Fruit fly (Drosophila melanogaster): ENCODE results near the gene ND-20L.

The ND-20L gene

dm6 chr3R:29519332-29519731 lies 3.8 kb downstream of the ND-20L start (continued):
- peak; percentile 69 for TF ChIP-seq gem (tag; optimal IDR thresholded peaks at IDR 0.05)
- no peak for TF ChIP-seq oc (tag; optimal IDR thresholded peaks at IDR 0.05)
- TF ChIP-seq CG8944 (GFP tag; optimal IDR thresholded peaks at IDR 0.05), result no peak
- no peak for TF ChIP-seq CG6813 (GFP tag; optimal IDR thresholded peaks at IDR 0.05)
- no peak for TF ChIP-seq Opbp (GFP tag; IDR thresholded peaks at IDR 0.05; ENCODE audit: partially characterized antibody)
- TF ChIP-seq Lhr (GFP tag; optimal IDR thresholded peaks at IDR 0.05), result no peak
- no peak for TF ChIP-seq CG12744 (GFP tag; optimal IDR thresholded peaks at IDR 0.05)
- TF ChIP-seq zf30C (GFP tag; optimal IDR thresholded peaks at IDR 0.05), result no peak
- peak; percentile 33 for TF ChIP-seq CG14710 (tag; optimal IDR thresholded peaks at IDR 0.05)
- TF ChIP-seq dmrt11E (tag; optimal IDR thresholded peaks at IDR 0.05), result peak; percentile 75
- TF ChIP-seq CG7271 (tag; optimal IDR thresholded peaks at IDR 0.05), result peak; percentile 29
- TF ChIP-seq CoRest (tag; optimal IDR thresholded peaks at IDR 0.05), result peak; percentile 20
- no peak for TF ChIP-seq CG8765 (GFP tag; IDR thresholded peaks at IDR 0.05)
- peak; percentile 53 for TF ChIP-seq Med (GFP tag)
- no peak for TF ChIP-seq CG10431 (GFP tag; optimal IDR thresholded peaks at IDR 0.05)
- no peak for TF ChIP-seq Fer2 (tag; optimal IDR thresholded peaks at IDR 0.05)
- peak; percentile 16 for TF ChIP-seq CG2875 (GFP tag; optimal IDR thresholded peaks at IDR 0.05)
- TF ChIP-seq Elba2 (GFP tag; optimal IDR thresholded peaks at IDR 0.05), result no peak
- peak; percentile 35 for TF ChIP-seq CG9727 (GFP tag; optimal IDR thresholded peaks at IDR 0.05)
- TF ChIP-seq CG17359 (tag; optimal IDR thresholded peaks at IDR 0.05), result peak; percentile 40
- TF ChIP-seq sob (GFP tag; IDR thresholded peaks at IDR 0.05), result no peak
- TF ChIP-seq jumu (GFP tag; optimal IDR thresholded peaks at IDR 0.05), result no peak
- TF ChIP-seq pum (GFP tag; optimal IDR thresholded peaks at IDR 0.05), result no peak
- no peak for TF ChIP-seq CG11398 (GFP tag; optimal IDR thresholded peaks at IDR 0.05)
- TF ChIP-seq twi (tag; optimal IDR thresholded peaks at IDR 0.05), result no peak
- TF ChIP-seq HmgZ (tag; optimal IDR thresholded peaks at IDR 0.05), result no peak
- TF ChIP-seq bsh (GFP tag; optimal IDR thresholded peaks at IDR 0.05), result peak; percentile 3 to 57
- TF ChIP-seq ind (GFP tag; optimal IDR thresholded peaks at IDR 0.05), result no peak
- no peak for TF ChIP-seq CG12236 (GFP tag; optimal IDR thresholded peaks at IDR 0.05)
- TF ChIP-seq Mes4 (GFP tag; optimal IDR thresholded peaks at IDR 0.05), result no peak
- no peak for TF ChIP-seq CG13894 (tag; optimal IDR thresholded peaks at IDR 0.05)
- no peak for TF ChIP-seq chn (GFP tag; optimal IDR thresholded peaks at IDR 0.05)
- TF ChIP-seq CG10267 (tag; optimal IDR thresholded peaks at IDR 0.05), result peak; percentile 17
- peak; percentile 54 for TF ChIP-seq unpg (GFP tag; optimal IDR thresholded peaks at IDR 0.05)
- TF ChIP-seq CG14667 (GFP tag; IDR thresholded peaks at IDR 0.05), result 0 out of 2 replicates have a peak, but pooled peaks have one; percentile 18
- TF ChIP-seq gt (GFP tag; IDR thresholded peaks at IDR 0.05), result 0 out of 2 replicates have a peak, but pooled peaks have one; percentile 17
- TF ChIP-seq exex (tag; optimal IDR thresholded peaks at IDR 0.05), result no peak
- TF ChIP-seq CG8388 (GFP tag; optimal IDR thresholded peaks at IDR 0.05), result peak; percentile 39
- TF ChIP-seq prd (optimal IDR thresholded peaks at IDR 0.05), result no peak
- TF ChIP-seq prd (GFP tag; IDR thresholded peaks at IDR 0.05), result peak; percentile 64; the same call in 2 of the 3 replicates
- TF ChIP-seq CG15696 (tag; optimal IDR thresholded peaks at IDR 0.05), result peak; percentile 41
- peak; percentile 34 for TF ChIP-seq Ssrp (tag; optimal IDR thresholded peaks at IDR 0.05)
- no peak for TF ChIP-seq Hey (tag; optimal IDR thresholded peaks at IDR 0.05)
- peak; percentile 24 for TF ChIP-seq corto (GFP tag; optimal IDR thresholded peaks at IDR 0.05)
- no peak for TF ChIP-seq CG7372 (GFP tag; IDR thresholded peaks at IDR 0.05)
- peak; percentile 54 for TF ChIP-seq CG31441 (GFP tag; IDR thresholded peaks at IDR 0.05)
- no peak for TF ChIP-seq ase (GFP tag; IDR thresholded peaks at IDR 0.05)
- TF ChIP-seq Sox100B (GFP tag; optimal IDR thresholded peaks at IDR 0.05), result peak; percentile 30
- no peak for TF ChIP-seq E2f1 (GFP tag; IDR thresholded peaks at IDR 0.05)
- no peak for TF ChIP-seq CG2202 (tag; optimal IDR thresholded peaks at IDR 0.05)
- TF ChIP-seq vfl (GFP tag; optimal IDR thresholded peaks at IDR 0.05), result no peak
